Fruit fly (Drosophila melanogaster): ENCODE results near the gene Syx17.

Gene Syx17

DNA sequence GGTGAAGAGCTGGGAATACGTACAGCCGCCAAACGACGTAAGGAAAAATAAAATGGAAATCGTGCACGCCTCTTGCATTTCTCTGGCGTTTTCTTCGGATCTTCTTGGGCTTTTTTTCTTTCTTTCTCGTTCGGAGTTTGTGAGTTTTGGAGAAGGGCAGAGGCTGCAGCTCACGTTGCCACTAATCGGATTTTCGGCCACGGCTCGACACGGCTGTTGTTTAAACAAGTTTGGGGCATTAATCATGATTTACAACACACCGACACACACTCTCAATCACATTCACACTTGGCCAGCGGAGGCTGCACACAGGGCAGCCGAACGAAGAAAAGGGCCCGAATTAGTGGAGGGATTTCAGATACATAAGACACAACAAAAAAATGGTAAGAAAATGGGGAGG is 6.9 kb upstream of the Syx17 start:
- no peak for TF ChIP-seq Nf-YB (GFP tag; optimal IDR thresholded peaks at IDR 0.05)
- peak; percentile 69 for TF ChIP-seq gsb-n (tag; optimal IDR thresholded peaks at IDR 0.05)
- TF ChIP-seq sqz (GFP tag; optimal IDR thresholded peaks at IDR 0.05), result peak; percentile 23
- TF ChIP-seq pros (GFP tag; optimal IDR thresholded peaks at IDR 0.05), result peak; percentile 74
- no peak for TF ChIP-seq sisA (GFP tag; IDR thresholded peaks at IDR 0.05)
- peak; percentile 18 for TF ChIP-seq abd-A (tag; optimal IDR thresholded peaks at IDR 0.05)
- peak; percentile 11 for TF ChIP-seq Med (GFP tag)
- TF ChIP-seq Pdp1 (GFP tag; optimal IDR thresholded peaks at IDR 0.05), result no peak
- TF ChIP-seq CG15514 (GFP tag; optimal IDR thresholded peaks at IDR 0.05), result no peak
- TF ChIP-seq cg (GFP tag; optimal IDR thresholded peaks at IDR 0.05), result peak; percentile 14
- TF ChIP-seq kni (GFP tag; optimal IDR thresholded peaks at IDR 0.05), result peak; percentile 17
- TF ChIP-seq ssp (GFP tag; IDR thresholded peaks at IDR 0.05), result no peak
- no peak for TF ChIP-seq CG31365 (tag; optimal IDR thresholded peaks at IDR 0.05)
- TF ChIP-seq CG2199 (GFP tag; IDR thresholded peaks at IDR 0.05), result 0 out of 3 replicates have a peak, but pooled peaks have one; percentile 47
- TF ChIP-seq dimm (GFP tag; IDR thresholded peaks at IDR 0.05), result no peak
- no peak for TF ChIP-seq CG2202 (tag; optimal IDR thresholded peaks at IDR 0.05)
- no peak for TF ChIP-seq nau (GFP tag; optimal IDR thresholded peaks at IDR 0.05)
- no peak for TF ChIP-seq pum (GFP tag; optimal IDR thresholded peaks at IDR 0.05)
- TF ChIP-seq h (optimal IDR thresholded peaks at IDR 0.05), result no peak
- TF ChIP-seq Lim3 (GFP tag; IDR thresholded peaks at IDR 0.05), result no peak
- TF ChIP-seq CG1832 (GFP tag; optimal IDR thresholded peaks at IDR 0.05), result no peak
- TF ChIP-seq oc (tag; optimal IDR thresholded peaks at IDR 0.05), result peak; percentile 97

DNA sequence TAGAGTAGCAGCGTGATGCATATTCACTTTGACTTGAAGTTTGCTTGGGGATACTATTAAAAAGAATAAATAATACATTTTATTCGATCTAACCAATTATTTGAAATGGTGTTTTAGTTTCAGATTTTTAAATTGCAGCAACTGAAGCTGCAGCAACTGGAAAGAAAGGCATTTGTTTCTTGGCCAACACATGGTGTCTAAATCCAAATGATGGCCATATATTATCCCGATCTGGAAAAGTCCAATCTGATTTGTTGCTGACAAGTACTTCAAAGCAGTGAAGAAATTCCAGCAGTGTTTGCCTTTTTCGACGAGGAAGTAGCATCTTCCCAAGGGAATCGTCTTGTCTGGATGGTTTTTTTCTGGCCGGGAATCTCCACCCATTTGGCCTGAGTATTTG is 6.2 kb upstream of the Syx17 start:
- no peak for TF ChIP-seq rib (GFP tag; IDR thresholded peaks at IDR 0.05)
- no peak for TF ChIP-seq Gug (GFP tag; IDR thresholded peaks at IDR 0.05)
- TF ChIP-seq Abd-B (GFP tag; optimal IDR thresholded peaks at IDR 0.05), result no peak
- no peak for TF ChIP-seq Chrac-16 (GFP tag; optimal IDR thresholded peaks at IDR 0.05)
- no peak for TF ChIP-seq CG18619 (GFP tag; optimal IDR thresholded peaks at IDR 0.05)
- no peak for TF ChIP-seq fu2 (GFP tag; optimal IDR thresholded peaks at IDR 0.05)
- no peak for TF ChIP-seq ham (GFP tag; IDR thresholded peaks at IDR 0.05)
- TF ChIP-seq CG17612 (GFP tag; IDR thresholded peaks at IDR 0.05), result no peak
- no peak for TF ChIP-seq Six4 (GFP tag; optimal IDR thresholded peaks at IDR 0.05)
- TF ChIP-seq CG4707 (GFP tag; optimal IDR thresholded peaks at IDR 0.05), result no peak
- TF ChIP-seq Hr78 (GFP tag; optimal IDR thresholded peaks at IDR 0.05), result no peak
- no peak for TF ChIP-seq lbe (GFP tag; optimal IDR thresholded peaks at IDR 0.05)
- no peak for TF ChIP-seq exex (tag; optimal IDR thresholded peaks at IDR 0.05)

DNA sequence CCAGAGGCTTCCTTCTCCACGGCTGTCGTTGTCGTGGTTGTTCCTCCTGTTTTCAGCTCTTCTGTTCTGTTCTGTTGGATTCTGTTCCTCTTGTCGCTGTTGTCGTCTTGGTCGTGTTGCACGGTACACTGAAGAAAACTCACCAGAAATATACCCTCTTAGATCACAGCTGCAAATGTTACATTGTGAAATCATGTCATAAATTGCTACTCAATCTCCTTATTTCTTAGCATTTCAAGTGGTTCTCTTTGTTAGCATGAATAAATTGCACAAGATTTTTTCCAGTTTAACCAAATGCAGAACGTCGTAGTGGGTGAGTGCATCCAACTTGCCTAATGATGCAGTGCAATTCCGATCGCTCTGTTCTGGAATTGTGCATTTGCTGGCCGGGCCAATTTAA is 5.4 kb upstream of the Syx17 start:
- TF ChIP-seq H2.0 (GFP tag; IDR thresholded peaks at IDR 0.05) (no peak), CoRest (tag; optimal IDR thresholded peaks at IDR 0.05) (no peak), Mrtf (GFP tag; IDR thresholded peaks at IDR 0.05) (no peak), bsh (GFP tag; optimal IDR thresholded peaks at IDR 0.05) (peak; percentile 12 to 24), CG13296 (GFP tag; optimal IDR thresholded peaks at IDR 0.05) (no peak), CG7928 (GFP tag; optimal IDR thresholded peaks at IDR 0.05) (no peak), Awh (GFP tag; IDR thresholded peaks at IDR 0.05) (no peak), CG12155 (GFP tag; optimal IDR thresholded peaks at IDR 0.05) (no peak)
